Worm (Caenorhabditis elegans) whole organism, L4 larva: Measurements from ENCODE around the gene F46F3.3.

Experiments used
- aha-1 ChIP-seq: fragments of 150-350 bp; peaks from one replicate; lab custom pipeline; 2014; ENCODE audit warnings: missing biosample characterization, missing genetic modification characterization
- aly-2 ChIP-seq: sonication (generic microtip); optimal IDR thresholded peaks from 2 replicates; lab custom pipeline; 2018; ENCODE audit warnings: missing biosample characterization, missing genetic modification characterization
- attf-4 ChIP-seq: sonication (generic microtip); optimal IDR thresholded peaks from 3 replicates; lab custom pipeline; 2017; ENCODE audit warnings: missing biosample characterization, missing genetic modification characterization
- ceh-32 ChIP-seq: sonication (generic microtip); optimal IDR thresholded peaks from 2 replicates; lab custom pipeline; 2016; ENCODE audit warnings: mild to moderate bottlenecking, missing genetic modification characterization, missing compliant biosample characterization; ENCODE audit not compliant: poor library complexity
- ces-1 ChIP-seq: fragments of 150-350 bp; sonication (generic microtip); optimal IDR thresholded peaks from 4 replicates; lab custom pipeline; 2014; ENCODE audit warnings: missing biosample characterization, missing genetic modification reagents, missing genetic modification characterization
- dmd-6 ChIP-seq: fragments of 200-800 bp; sonication (Bioruptor generic); IDR thresholded peaks from 2 replicates; pipeline ENCODE4 v1.3.6; 2022; ENCODE audit warnings: missing genetic modification reagents, missing genetic modification characterization, missing compliant biosample characterization
- dpl-1 ChIP-seq: fragments of 150-350 bp; optimal IDR thresholded peaks from 2 replicates; lab custom pipeline; 2014; ENCODE audit warnings: missing biosample characterization, missing genetic modification reagents, missing genetic modification characterization
- duxl-1 ChIP-seq: sonication (generic microtip); optimal IDR thresholded peaks from 2 replicates; lab custom pipeline; 2016; ENCODE audit warnings: mild to moderate bottlenecking, missing genetic modification characterization, moderate library complexity, missing compliant biosample characterization; ENCODE audit not compliant: poor library complexity
- jun-1 ChIP-seq: fragments of 150-350 bp; optimal IDR thresholded peaks from 2 replicates; lab custom pipeline; 2014; ENCODE audit warnings: missing biosample characterization, missing genetic modification reagents, missing genetic modification characterization
- lim-7 ChIP-seq: fragments of 200-800 bp; sonication (Bioruptor generic); IDR thresholded peaks from 2 replicates; pipeline ENCODE4 v1.3.6; 2022; ENCODE audit warnings: missing genetic modification characterization, missing compliant biosample characterization
- mxl-2 ChIP-seq: fragments of 200-800 bp; sonication (Bioruptor generic); conservative IDR thresholded peaks from 2 replicates; pipeline ENCODE4 v1.3.6; 2022; ENCODE audit warnings: missing genetic modification reagents, missing genetic modification characterization, missing compliant biosample characterization
- nhr-28 ChIP-seq: fragments of 150-350 bp; optimal IDR thresholded peaks from 2 replicates; lab custom pipeline; 2014; ENCODE audit warnings: missing biosample characterization, missing genetic modification characterization
- php-3 ChIP-seq: fragments of 200-800 bp; sonication (Bioruptor generic); IDR thresholded peaks from 2 replicates; pipeline ENCODE4 v1.3.6; 2022; ENCODE audit warnings: missing genetic modification reagents, missing genetic modification characterization, missing compliant biosample characterization
- pqm-1 ChIP-seq: sonication (generic microtip); optimal IDR thresholded peaks from 2 replicates; lab custom pipeline; 2017; ENCODE audit warnings: missing biosample characterization, missing genetic modification characterization
- rbr-2 ChIP-seq: sonication (generic microtip); optimal IDR thresholded peaks from 2 replicates; lab custom pipeline; 2016; ENCODE audit warnings: missing genotype, missing genetic modification characterization, missing compliant biosample characterization
- snpc-4 ChIP-seq: fragments of 150-350 bp; optimal IDR thresholded peaks from 2 replicates; lab custom pipeline; 2014; ENCODE audit warnings: missing biosample characterization, missing genetic modification characterization
- unc-62 ChIP-seq, 3 experiments: fragments of 150-350 bp in 1 of 3; sonication (generic microtip); optimal IDR thresholded peaks in 2 of 3; peaks in 1 of 3; 1 replicate in 1 of 3; 2 replicates in 2 of 3; lab custom pipeline; 2014 to 2017; ENCODE audit warnings: missing biosample characterization in 3 of 3, missing genetic modification characterization in 3 of 3, missing genetic modification reagents in 3 of 3, missing genotype in 1 of 3

Gene F46F3.3

DNA sequence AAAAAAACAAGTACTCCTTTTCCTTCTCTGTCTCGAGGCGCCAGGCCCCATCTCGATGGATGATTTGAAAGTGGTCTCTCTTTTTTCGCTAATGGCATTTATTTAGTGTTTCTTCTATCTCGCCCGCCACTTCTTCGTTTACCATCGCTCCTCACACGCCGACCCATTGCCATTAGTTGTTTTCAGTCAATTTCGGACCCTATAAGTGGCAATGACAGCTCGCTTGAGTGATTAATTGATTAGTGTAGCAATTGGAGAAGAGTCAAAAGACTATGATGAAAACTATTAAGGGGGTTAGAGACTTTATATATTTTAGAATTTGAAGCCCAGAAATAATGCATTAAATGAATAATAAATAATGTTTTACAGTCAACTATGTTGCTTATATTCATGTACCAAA is 39.1 kb downstream of the F46F3.3 start:
- TF ChIP-seq aha-1 (tag; lab: Kevin White, UChicago) (no peak), ceh-32 (tag; lab: Kevin White, UChicago) (peak; percentile 83), lim-7 (GFP tag; lab: Robert Waterston, UW) (no peak)

DNA sequence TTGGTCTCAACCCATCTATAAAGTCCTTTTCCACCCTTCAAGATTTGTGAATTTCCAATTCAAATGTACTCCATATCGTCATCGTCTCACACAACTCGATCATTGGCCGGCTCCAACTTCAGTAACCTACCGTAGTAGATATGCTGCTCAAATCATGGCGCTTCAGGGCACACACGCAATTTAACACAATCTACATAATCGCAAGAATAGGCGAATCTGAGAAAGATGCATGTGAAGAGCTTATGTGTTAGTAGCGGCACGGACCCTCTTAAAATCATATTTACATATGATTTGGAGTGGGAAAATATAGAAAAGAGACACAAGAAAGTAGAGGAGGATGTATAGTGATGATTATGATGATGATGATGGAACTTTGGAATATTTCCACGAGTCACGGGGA is 44.5 kb downstream of the F46F3.3 start:
- TF ChIP-seq lim-7 (GFP tag; lab: Robert Waterston, UW) = no peak
- TF ChIP-seq snpc-4 (tag; lab: Kevin White, UChicago) = no peak
- TF ChIP-seq ceh-32 (tag; lab: Kevin White, UChicago) = peak; percentile 85

ce11 chrV:11715797-11716196 is 48.5 kb downstream of the F46F3.3 start, which contains the start of gene tre-3:
tre-3 (minus strand) TSS chrV:11715903.
- peak; percentile 51; the same call in 1 of the 2 replicates for TF ChIP-seq dmd-6 (GFP tag; lab: Robert Waterston, UW)
- no peak for TF ChIP-seq mxl-2 (GFP tag; lab: Robert Waterston, UW)
- no peak for TF ChIP-seq aly-2
- peak in 1 of 2 experiments; percentile 27 for TF ChIP-seq unc-62 (GFP tag; optimal IDR thresholded peaks at IDR 0.05 in 1 of 2; lab: Kevin White, UChicago)
- TF ChIP-seq unc-62 (tag; optimal IDR thresholded peaks at IDR 0.05; lab: Kevin White, UChicago) = no peak
- TF ChIP-seq pqm-1 (tag; lab: Kevin White, UChicago) = peak; percentile 8
- peak; percentile 12 for TF ChIP-seq nhr-28 (tag; lab: Kevin White, UChicago)

ce11 chrV:11716930-11717329 is 49.7 kb downstream of the F46F3.3 start:
- TF ChIP-seq nhr-28 (tag; lab: Kevin White, UChicago) (peak; percentile 37), unc-62 (GFP tag; optimal IDR thresholded peaks at IDR 0.05 in 1 of 2; lab: Kevin White, UChicago) (peak in 1 of 2 experiments; percentile 36), unc-62 (tag; optimal IDR thresholded peaks at IDR 0.05; lab: Kevin White, UChicago) (no peak), duxl-1 (tag; lab: Kevin White, UChicago) (no peak), pqm-1 (tag; lab: Kevin White, UChicago) (peak; percentile 83), ces-1 (GFP tag; lab: Kevin White, UChicago) (no peak), rbr-2 (tag; lab: Kevin White, UChicago) (no peak), attf-4 (tag; lab: Kevin White, UChicago) (no peak), php-3 (GFP tag; lab: Robert Waterston, UW) (peak; percentile 66; the same call in 1 of the 2 replicates), dpl-1 (GFP tag; lab: Kevin White, UChicago) (no peak), jun-1 (no peak)
- TF ChIP-seq, all 104 proteins: peak for 4
